Worm (Caenorhabditis elegans): ENCODE measurements around the gene thoc-1.

DNA sequence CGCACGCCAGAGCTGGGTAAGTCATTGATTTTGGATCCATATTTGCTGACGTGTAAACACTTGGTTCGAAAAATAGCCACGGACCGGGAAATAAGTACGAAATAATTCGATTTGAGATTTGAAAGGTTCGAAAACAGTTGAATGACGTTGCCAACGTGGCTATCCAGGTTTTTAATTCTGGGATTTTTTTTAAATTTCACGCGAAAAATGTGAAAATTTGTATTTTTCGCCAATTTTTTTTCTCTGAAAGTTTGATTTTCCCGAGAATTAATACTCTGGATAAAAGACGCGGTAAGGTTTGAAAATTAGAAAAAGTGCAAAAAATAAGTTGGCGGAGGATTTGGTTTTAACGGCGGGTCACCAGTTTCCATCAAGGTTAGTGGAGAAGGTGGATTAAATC is 38.9 kb downstream of the thoc-1 start, which contains the start of gene fbxc-48:
- TF ChIP-seq tab-1 (GFP tag; IDR thresholded peaks at IDR 0.05) (no peak), flt-1 (GFP tag; IDR thresholded peaks at IDR 0.05) (no peak), T22C8.4 (GFP tag; IDR thresholded peaks at IDR 0.05) (no peak), ztf-29 (GFP tag; IDR thresholded peaks at IDR 0.05) (no peak), klf-2 (GFP tag; conservative IDR thresholded peaks at IDR 0.05) (no peak), cog-1 (tag; optimal IDR thresholded peaks at IDR 0.05) (no peak), ztf-23 (GFP tag; IDR thresholded peaks at IDR 0.05) (no peak), ref-1 (GFP tag; conservative IDR thresholded peaks at IDR 0.05) (no peak), med-1 (GFP tag; optimal IDR thresholded peaks at IDR 0.05; ENCODE audit: insufficient read depth) (no peak)
